Worm (Caenorhabditis elegans) whole organism, L3 larva: ENCODE data around the gene F07B10.4.

Experiments used
- mdl-1 ChIP-seq: fragments of 150-350 bp; optimal IDR thresholded peaks from 2 replicates; lab custom pipeline; 2014; ENCODE audit warnings: missing biosample characterization, missing genetic modification characterization
- skn-1 ChIP-seq: fragments of 150-350 bp; optimal IDR thresholded peaks from 2 replicates; lab custom pipeline; 2014; ENCODE audit warnings: missing biosample characterization, missing genetic modification characterization
- unc-62 ChIP-seq: fragments of 150-350 bp; sonication (generic microtip); optimal IDR thresholded peaks from 4 replicates; lab custom pipeline; 2014; ENCODE audit warnings: missing biosample characterization, missing genetic modification reagents, missing genetic modification characterization

DNA sequence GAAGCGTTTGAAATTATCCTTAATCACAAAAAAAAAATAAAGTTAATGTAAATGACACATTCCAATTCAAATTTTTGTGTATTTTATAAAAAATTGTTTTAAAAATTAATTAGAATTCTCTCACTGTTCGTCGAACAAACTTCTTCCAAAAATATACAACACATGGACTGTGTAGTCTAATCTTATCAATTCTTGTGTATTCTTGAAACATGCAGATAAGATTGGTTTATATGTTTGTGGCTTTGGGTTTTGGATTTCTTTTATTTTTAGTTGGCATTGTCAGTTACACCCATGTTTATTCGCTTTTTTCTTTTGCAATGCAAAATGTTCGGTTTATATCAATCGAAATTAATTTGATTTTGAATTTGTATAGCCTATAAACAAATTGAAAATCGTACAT lies 42.5 kb downstream of the F07B10.4 start:
- TF ChIP-seq mdl-1 (tag; lab: Kevin White, UChicago) (no peak), unc-62 (no peak), skn-1 (tag; lab: Kevin White, UChicago) (no peak)
